In genomic region chr3R:9701148-9701703, dm6 we compare ENCODE assay signal across 1 fruit fly cellular context.
TF ChIP-seq lines count a peak whose summit lies in the region.

No protein-coding gene starts in this region.

TF ChIP-seq in whole organism, embryonic, 481 proteins besides CTCF, POLR2A, EP300 and RAD21 (continued from another document):
- TF ChIP-seq CG3163 (GFP tag; optimal IDR thresholded peaks at IDR 0.05; lab: Kevin White, UChicago) (peak; percentile 49), CG10274 (GFP tag; optimal IDR thresholded peaks at IDR 0.05; lab: Kevin White, UChicago) (peak; percentile 32), wor (GFP tag; IDR thresholded peaks at IDR 0.05; lab: Robert Waterston, UW) (no peak), CG17361 (GFP tag; IDR thresholded peaks at IDR 0.05; lab: Robert Waterston, UW) (no peak), CG18599 (GFP tag; optimal IDR thresholded peaks at IDR 0.05; lab: Kevin White, UChicago) (peak; percentile 2), Hmr (GFP tag; optimal IDR thresholded peaks at IDR 0.05; lab: Kevin White, UChicago) (peak; percentile 44), CG4328 (GFP tag; optimal IDR thresholded peaks at IDR 0.05; lab: Kevin White, UChicago) (peak; percentile 16), CG8089 (GFP tag; optimal IDR thresholded peaks at IDR 0.05; lab: Kevin White, UChicago) (peak; percentile 17), HmgZ (tag; optimal IDR thresholded peaks at IDR 0.05; lab: Kevin White, UChicago) (peak; percentile 21), CG31365 (tag; optimal IDR thresholded peaks at IDR 0.05; lab: Kevin White, UChicago) (peak; percentile 20), klu (GFP tag; IDR thresholded peaks at IDR 0.05; lab: Robert Waterston, UW) (no peak), Myb (GFP tag; optimal IDR thresholded peaks at IDR 0.05; lab: Kevin White, UChicago) (peak; percentile 2), cwo (GFP tag; optimal IDR thresholded peaks at IDR 0.05; lab: Kevin White, UChicago) (peak; percentile 10)
TF ChIP-seq in whole organism, embryonic: peak in this region for 101.
